Worm (Caenorhabditis elegans) whole organism, L4 larva: Measurements from ENCODE around the gene B0244.16.

Experiments used
- F10B5.3 ChIP-seq: sonication (generic microtip); optimal IDR thresholded peaks from 2 replicates; lab custom pipeline; 2016; ENCODE audit warnings: mild to moderate bottlenecking, missing genetic modification characterization, missing compliant biosample characterization
- F26F4.8 ChIP-seq: fragments of 200-800 bp; sonication (Bioruptor generic); conservative IDR thresholded peaks from 2 replicates; pipeline ENCODE4 v1.3.6; 2022; ENCODE audit warnings: missing genetic modification characterization, missing compliant biosample characterization
- F44E2.7 ChIP-seq: fragments of 200-800 bp; sonication (Bioruptor generic); IDR thresholded peaks from 2 replicates; pipeline ENCODE4 v2.1.2; 2022; ENCODE audit warnings: missing genetic modification characterization, missing compliant biosample characterization
- F49E8.2 ChIP-seq: sonication (generic microtip); optimal IDR thresholded peaks from 2 replicates; lab custom pipeline; 2016; ENCODE audit warnings: missing compliant biosample characterization, mild to moderate bottlenecking, missing genetic modification characterization, borderline replicate concordance
- R02D3.7 ChIP-seq: fragments of 150-350 bp; sonication (generic microtip); optimal IDR thresholded peaks from 3 replicates; lab custom pipeline; 2014; ENCODE audit warnings: missing biosample characterization, missing genetic modification characterization
- Y105C5A.15 ChIP-seq: fragments of 200-800 bp; sonication (Bioruptor generic); IDR thresholded peaks from 2 replicates; pipeline ENCODE4 v1.3.6; 2022; ENCODE audit warnings: missing genetic modification characterization, missing compliant biosample characterization
- Y48G9A.11 ChIP-seq: fragments of 200-800 bp; sonication (Bioruptor generic); IDR thresholded peaks from 2 replicates; pipeline ENCODE4 v1.3.6; 2022; ENCODE audit warnings: missing genetic modification reagents, missing genetic modification characterization, missing compliant biosample characterization
- Y5F2A.4 ChIP-seq: fragments of 200-800 bp; sonication (Bioruptor generic); optimal IDR thresholded peaks from 2 replicates; lab custom pipeline; 2018; ENCODE audit warnings: mild to moderate bottlenecking, missing genetic modification characterization, missing compliant biosample characterization
- aha-1 ChIP-seq: fragments of 150-350 bp; peaks from one replicate; lab custom pipeline; 2014; ENCODE audit warnings: missing biosample characterization, missing genetic modification characterization
- aly-2 ChIP-seq: sonication (generic microtip); optimal IDR thresholded peaks from 2 replicates; lab custom pipeline; 2018; ENCODE audit warnings: missing biosample characterization, missing genetic modification characterization
- ama-1 ChIP-seq: fragments of 150-350 bp; optimal IDR thresholded peaks from 2 replicates; lab custom pipeline; 2014; ENCODE audit warnings: inconsistent platforms, mixed read lengths
- attf-4 ChIP-seq: sonication (generic microtip); optimal IDR thresholded peaks from 3 replicates; lab custom pipeline; 2017; ENCODE audit warnings: missing biosample characterization, missing genetic modification characterization
- ceh-20 ChIP-seq: fragments of 200-800 bp; sonication (Bioruptor generic); IDR thresholded peaks from 2 replicates; pipeline ENCODE4 v1.3.6; 2022; ENCODE audit warnings: missing genetic modification reagents, missing genetic modification characterization, missing compliant biosample characterization
- daf-12 ChIP-seq: fragments of 150-350 bp; optimal IDR thresholded peaks from 2 replicates; lab custom pipeline; 2014; ENCODE audit warnings: missing biosample characterization, missing genetic modification reagents, missing genetic modification characterization
- daf-19 ChIP-seq: fragments of 200-800 bp; sonication (Bioruptor generic); conservative IDR thresholded peaks from 2 replicates; pipeline ENCODE4 v1.3.6; 2022; ENCODE audit warnings: missing genetic modification characterization, missing compliant biosample characterization
- dmd-8 ChIP-seq: fragments of 200-800 bp; sonication (Bioruptor generic); IDR thresholded peaks from 2 replicates; pipeline ENCODE4 v1.3.6; 2022; ENCODE audit warnings: missing genetic modification characterization, missing compliant biosample characterization
- dpl-1 ChIP-seq: fragments of 150-350 bp; optimal IDR thresholded peaks from 2 replicates; lab custom pipeline; 2014; ENCODE audit warnings: missing biosample characterization, missing genetic modification reagents, missing genetic modification characterization
- dve-1 ChIP-seq: sonication (generic microtip); optimal IDR thresholded peaks from 2 replicates; lab custom pipeline; 2017; ENCODE audit warnings: antibody characterized with exemption, mild to moderate bottlenecking, missing genetic modification characterization, missing compliant biosample characterization; ENCODE audit not compliant: insufficient read depth
- hif-1 ChIP-seq, 2 experiments: sonication (generic microtip); optimal IDR thresholded peaks; 2 replicates each; lab custom pipeline; 2016 to 2017; ENCODE audit warnings: missing compliant biosample characterization in 2 of 2, missing genetic modification characterization in 2 of 2, missing genetic modification reagents in 2 of 2, missing genotype in 2 of 2, mild to moderate bottlenecking in 1 of 2
- hlh-11 ChIP-seq: fragments of 200-800 bp; sonication (Bioruptor generic); optimal IDR thresholded peaks from 2 replicates; lab custom pipeline; 2018; ENCODE audit warnings: mild to moderate bottlenecking, missing genetic modification characterization, missing compliant biosample characterization
- jun-1 ChIP-seq: fragments of 150-350 bp; optimal IDR thresholded peaks from 2 replicates; lab custom pipeline; 2014; ENCODE audit warnings: missing biosample characterization, missing genetic modification reagents, missing genetic modification characterization
- lin-13 ChIP-seq: fragments of 150-350 bp; optimal IDR thresholded peaks from 2 replicates; lab custom pipeline; 2014; ENCODE audit warnings: missing biosample characterization, missing genetic modification reagents, missing genetic modification characterization
- lin-38 ChIP-seq: fragments of 200-800 bp; sonication (Bioruptor generic); IDR thresholded peaks from 2 replicates; pipeline ENCODE4 v1.3.6; 2022; ENCODE audit warnings: missing genetic modification reagents, missing genetic modification characterization, missing compliant biosample characterization
- lir-3 ChIP-seq: sonication (generic microtip); optimal IDR thresholded peaks from 2 replicates; lab custom pipeline; 2016; ENCODE audit warnings: mild to moderate bottlenecking, missing genetic modification characterization, missing compliant biosample characterization
- lsy-2 ChIP-seq, 2 experiments: fragments of 150-350 bp in 1 of 2; sonication (generic microtip) in 1 of 2; optimal IDR thresholded peaks; 2 replicates each; lab custom pipeline; 2014 to 2017; ENCODE audit warnings: missing biosample characterization in 2 of 2, missing genetic modification characterization in 2 of 2
- mdl-1 ChIP-seq, 2 experiments: fragments of 150-350 bp in 1 of 2; sonication (generic microtip) in 1 of 2; optimal IDR thresholded peaks; 2 replicates each; lab custom pipeline; 2014 to 2017; ENCODE audit warnings: missing biosample characterization in 2 of 2, missing genetic modification characterization in 2 of 2
- mes-2 ChIP-seq: sonication (generic microtip); optimal IDR thresholded peaks from 2 replicates; lab custom pipeline; 2016; ENCODE audit warnings: missing genotype, mild to moderate bottlenecking, missing genetic modification characterization, missing compliant biosample characterization; ENCODE audit not compliant: poor library complexity, severe bottlenecking
- nhr-10 ChIP-seq: fragments of 150-350 bp; optimal IDR thresholded peaks from 2 replicates; lab custom pipeline; 2014; ENCODE audit warnings: missing biosample characterization, missing genetic modification characterization
- nhr-237 ChIP-seq: sonication (generic microtip); optimal IDR thresholded peaks from 2 replicates; lab custom pipeline; 2017; ENCODE audit warnings: missing biosample characterization, missing genetic modification characterization
- nhr-41 ChIP-seq: fragments of 200-800 bp; sonication (Bioruptor generic); IDR thresholded peaks from 2 replicates; pipeline ENCODE4 v1.3.6; 2022; ENCODE audit warnings: missing genetic modification reagents, missing genetic modification characterization, missing compliant biosample characterization
- nhr-48 ChIP-seq: sonication (generic microtip); optimal IDR thresholded peaks from 2 replicates; lab custom pipeline; 2016; ENCODE audit warnings: mild to moderate bottlenecking, missing genetic modification characterization, missing compliant biosample characterization
- pha-4 ChIP-seq, 2 experiments: fragments of 150-350 bp in 1 of 2; fragments of 200-800 bp in 1 of 2; sonication (Bioruptor generic) in 1 of 2; IDR thresholded peaks in 1 of 2; optimal IDR thresholded peaks in 1 of 2; 2 replicates each; pipeline versions ENCODE4 v1.3.6 to Lab custom; 2014 to 2022; ENCODE audit warnings: missing genetic modification characterization in 2 of 2, missing genetic modification reagents in 2 of 2, missing biosample characterization in 1 of 2, missing compliant biosample characterization in 1 of 2
- php-3 ChIP-seq: fragments of 200-800 bp; sonication (Bioruptor generic); IDR thresholded peaks from 2 replicates; pipeline ENCODE4 v1.3.6; 2022; ENCODE audit warnings: missing genetic modification reagents, missing genetic modification characterization, missing compliant biosample characterization
- rbr-2 ChIP-seq: sonication (generic microtip); optimal IDR thresholded peaks from 2 replicates; lab custom pipeline; 2016; ENCODE audit warnings: missing genotype, missing genetic modification characterization, missing compliant biosample characterization
- saeg-2 ChIP-seq: fragments of 200-800 bp; sonication (Bioruptor generic); IDR thresholded peaks from 2 replicates; pipeline ENCODE4 v1.3.6; 2022; ENCODE audit warnings: missing genetic modification reagents, missing genetic modification characterization, missing compliant biosample characterization
- skn-1 ChIP-seq: fragments of 150-350 bp; optimal IDR thresholded peaks from 2 replicates; lab custom pipeline; 2014; ENCODE audit warnings: missing biosample characterization, missing genetic modification characterization
- tag-97 ChIP-seq: fragments of 200-800 bp; sonication (Bioruptor generic); IDR thresholded peaks from 2 replicates; pipeline ENCODE4 v1.3.6; 2022; ENCODE audit warnings: missing genetic modification characterization, missing compliant biosample characterization
- tra-1 ChIP-seq: fragments of 200-800 bp; sonication (Bioruptor generic); IDR thresholded peaks from 2 replicates; pipeline ENCODE4 v1.3.6; 2022; ENCODE audit warnings: missing genetic modification reagents, missing genetic modification characterization, missing compliant biosample characterization
- unc-62 ChIP-seq, 3 experiments: fragments of 150-350 bp in 1 of 3; sonication (generic microtip); optimal IDR thresholded peaks in 2 of 3; peaks in 1 of 3; 1 replicate in 1 of 3; 2 replicates in 2 of 3; lab custom pipeline; 2014 to 2017; ENCODE audit warnings: missing biosample characterization in 3 of 3, missing genetic modification characterization in 3 of 3, missing genetic modification reagents in 3 of 3, missing genotype in 1 of 3
- zfp-3 ChIP-seq: fragments of 200-800 bp; sonication (Bioruptor generic); conservative IDR thresholded peaks from 2 replicates; pipeline ENCODE4 v1.3.6; 2022; ENCODE audit warnings: missing genetic modification reagents, missing genetic modification characterization, missing compliant biosample characterization
- zip-11 ChIP-seq: fragments of 200-800 bp; sonication (Bioruptor generic); IDR thresholded peaks from 2 replicates; pipeline ENCODE4 v1.3.6; 2022; ENCODE audit warnings: missing genetic modification characterization, missing compliant biosample characterization
- ztf-11 ChIP-seq: fragments of 150-350 bp; optimal IDR thresholded peaks from 2 replicates; lab custom pipeline; 2014; ENCODE audit warnings: missing biosample characterization, missing genetic modification characterization

The B0244.16 gene

ce11 chrIII:5719832-5720194 lies 21.0 kb upstream of the B0244.16 start:
- TF ChIP-seq mes-2 (tag; lab: Kevin White, UChicago): peak; percentile 35
- TF ChIP-seq Y48G9A.11 (GFP tag; lab: Robert Waterston, UW): peak; percentile 50; the same call in 1 of the 2 replicates
- no peak for TF ChIP-seq dmd-8
- TF ChIP-seq F49E8.2: peak; percentile 62
- peak; percentile 18 for TF ChIP-seq dpl-1
- TF ChIP-seq jun-1 (tag; lab: Kevin White, UChicago): no peak
- peak; percentile 58 for TF ChIP-seq lin-38
- TF ChIP-seq, all 104 proteins: peak for 5

- TF ChIP-seq ceh-20 (GFP tag; lab: Robert Waterston, UW) (no peak), unc-62 (GFP tag; optimal IDR thresholded peaks at IDR 0.05 in 1 of 2; lab: Kevin White, UChicago) (peak in 1 of 2 experiments; percentile 65), unc-62 (tag; optimal IDR thresholded peaks at IDR 0.05; lab: Kevin White, UChicago) (no peak)
These were observed 20.3 kb upstream of the B0244.16 start for ce11 chrIII:5720266-5721019.

ce11 chrIII:5721488-5721887 lies 19.3 kb upstream of the B0244.16 start:
- TF ChIP-seq Y5F2A.4 (GFP tag; lab: Kevin White, UChicago): no peak
- no peak for TF ChIP-seq zip-11 (GFP tag; lab: Robert Waterston, UW)
- no peak for TF ChIP-seq rbr-2 (tag; lab: Kevin White, UChicago)
- peak in 1 of 2 experiments; percentile 50 for TF ChIP-seq unc-62 (GFP tag; optimal IDR thresholded peaks at IDR 0.05 in 1 of 2; lab: Kevin White, UChicago)
- TF ChIP-seq unc-62 (tag; optimal IDR thresholded peaks at IDR 0.05; lab: Kevin White, UChicago): no peak
- TF ChIP-seq ama-1: no peak
- TF ChIP-seq, all 104 proteins: peak for 1

DNA sequence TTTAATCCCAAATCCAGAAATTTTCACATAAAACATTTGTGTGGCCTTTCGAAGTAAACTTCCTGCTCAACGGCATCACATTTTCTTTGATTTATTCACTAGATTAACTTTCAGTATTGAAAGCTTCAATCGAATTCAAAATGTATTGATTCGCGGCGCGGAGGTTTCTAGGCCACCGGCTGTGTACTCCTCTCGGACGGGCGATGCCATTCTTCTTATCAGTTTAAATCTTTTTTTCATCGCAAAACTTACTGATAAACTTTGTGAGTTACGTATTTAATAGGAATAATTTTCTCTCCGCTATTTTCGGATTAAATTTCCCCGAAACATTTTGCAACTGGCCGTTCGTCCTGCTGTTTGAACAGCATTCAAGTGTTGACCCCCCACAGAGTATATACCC lies 18.9 kb upstream of the B0244.16 start:
- no peak for TF ChIP-seq ceh-20 (GFP tag; lab: Robert Waterston, UW)
- TF ChIP-seq dpl-1: peak; percentile 93
- peak in 1 of 2 experiments; percentile 88 for TF ChIP-seq hif-1 (tag; optimal IDR thresholded peaks at IDR 0.05; lab: Kevin White, UChicago)
- no peak for TF ChIP-seq lin-13
- no peak for TF ChIP-seq jun-1 (tag; lab: Kevin White, UChicago)
- no peak for TF ChIP-seq zfp-3 (GFP tag; lab: Robert Waterston, UW)
- peak; percentile 61 for TF ChIP-seq hlh-11 (tag; lab: Kevin White, UChicago)
- TF ChIP-seq daf-12 (tag; lab: Kevin White, UChicago): no peak
- TF ChIP-seq nhr-41 (GFP tag; lab: Robert Waterston, UW): no peak
- peak; percentile 63 for TF ChIP-seq nhr-48 (tag; lab: Kevin White, UChicago)
- no peak for TF ChIP-seq tag-97
- no peak for TF ChIP-seq daf-19 (GFP tag; lab: Robert Waterston, UW)
- no peak for TF ChIP-seq Y105C5A.15
- no peak for TF ChIP-seq nhr-237 (tag; lab: Kevin White, UChicago)
- TF ChIP-seq F49E8.2: no peak
- TF ChIP-seq mdl-1 (tag; optimal IDR thresholded peaks at IDR 0.05; lab: Kevin White, UChicago): peak in 1 of 2 experiments; percentile 26
- no peak for TF ChIP-seq unc-62 (GFP tag; optimal IDR thresholded peaks at IDR 0.05 in 1 of 2; lab: Kevin White, UChicago)
- no peak for TF ChIP-seq unc-62 (tag; optimal IDR thresholded peaks at IDR 0.05; lab: Kevin White, UChicago)
- no peak for TF ChIP-seq lir-3 (tag; lab: Kevin White, UChicago)
- TF ChIP-seq R02D3.7 (tag; lab: Kevin White, UChicago): no peak
- TF ChIP-seq php-3 (GFP tag; lab: Robert Waterston, UW): no peak
- TF ChIP-seq ztf-11: no peak
- TF ChIP-seq rbr-2 (tag; lab: Kevin White, UChicago): peak; percentile 56
- TF ChIP-seq F44E2.7 (GFP tag; lab: Robert Waterston, UW): no peak
- no peak for TF ChIP-seq skn-1
- peak; percentile 83 for TF ChIP-seq tra-1
- TF ChIP-seq pha-4 (GFP tag; IDR thresholded peaks at IDR 0.05; lab: Robert Waterston, UW): no peak
- TF ChIP-seq pha-4 (tag; optimal IDR thresholded peaks at IDR 0.05; lab: Kevin White, UChicago): no peak
- peak; percentile 95 for TF ChIP-seq aha-1 (tag; lab: Kevin White, UChicago)
- no peak for TF ChIP-seq nhr-10 (tag; lab: Kevin White, UChicago)
- peak; percentile 98 for TF ChIP-seq mes-2 (tag; lab: Kevin White, UChicago)
- no peak for TF ChIP-seq saeg-2 (GFP tag; lab: Robert Waterston, UW)
- no peak for TF ChIP-seq aly-2 (tag; lab: Kevin White, UChicago)
- no peak for TF ChIP-seq attf-4 (tag; lab: Kevin White, UChicago)
- no peak for TF ChIP-seq F26F4.8 (GFP tag; lab: Robert Waterston, UW)
- peak; percentile 94 for TF ChIP-seq dve-1 (tag; lab: Kevin White, UChicago)
- peak in 1 of 2 experiments; percentile 81 for TF ChIP-seq lsy-2 (tag; optimal IDR thresholded peaks at IDR 0.05; lab: Kevin White, UChicago)
- peak; percentile 7 for TF ChIP-seq F10B5.3 (tag; lab: Kevin White, UChicago)
